Worm (Caenorhabditis elegans) whole organism, midembryonic: ENCODE data around the gene nas-14.

Experiments used
- T22C8.4 ChIP-seq: fragments of 200-800 bp; sonication (Bioruptor generic); IDR thresholded peaks from 2 replicates; pipeline ENCODE4 v1.3.6; 2022; ENCODE audit warnings: missing genetic modification characterization, missing compliant biosample characterization
- cog-1 ChIP-seq: sonication (generic microtip); optimal IDR thresholded peaks from 2 replicates; lab custom pipeline; 2016; ENCODE audit warnings: missing genetic modification characterization, missing compliant biosample characterization
- flt-1 ChIP-seq: fragments of 200-800 bp; sonication (Bioruptor generic); IDR thresholded peaks from 2 replicates; pipeline ENCODE4 v1.3.6; 2022; ENCODE audit warnings: missing genetic modification characterization, missing compliant biosample characterization
- klf-2 ChIP-seq: fragments of 200-800 bp; sonication (Bioruptor generic); conservative IDR thresholded peaks from 2 replicates; pipeline ENCODE4 v1.3.6; 2022; ENCODE audit warnings: missing genetic modification reagents, missing genetic modification characterization, missing compliant biosample characterization
- med-1 ChIP-seq: sonication (generic microtip); optimal IDR thresholded peaks from 2 replicates; lab custom pipeline; 2017; ENCODE audit warnings: missing genetic modification characterization, mild to moderate bottlenecking, missing compliant biosample characterization, antibody characterized with exemption, missing genetic modification reagents; ENCODE audit not compliant: insufficient read depth
- ref-1 ChIP-seq: fragments of 200-800 bp; sonication (Bioruptor generic); conservative IDR thresholded peaks from 2 replicates; pipeline ENCODE4 v1.3.6; 2022; ENCODE audit warnings: missing genetic modification reagents, missing genetic modification characterization, missing compliant biosample characterization
- tab-1 ChIP-seq: fragments of 200-800 bp; sonication (Bioruptor generic); IDR thresholded peaks from 2 replicates; pipeline ENCODE4 v1.3.6; 2022; ENCODE audit warnings: missing genetic modification characterization, missing compliant biosample characterization
- ztf-23 ChIP-seq: fragments of 200-800 bp; sonication (Bioruptor generic); IDR thresholded peaks from 2 replicates; pipeline ENCODE4 v1.3.6; 2022; ENCODE audit warnings: missing genetic modification reagents, missing genetic modification characterization, missing compliant biosample characterization
- ztf-29 ChIP-seq: fragments of 200-800 bp; sonication (Bioruptor generic); IDR thresholded peaks from 2 replicates; pipeline ENCODE4 v1.3.6; 2022; ENCODE audit warnings: missing genetic modification reagents, missing genetic modification characterization, missing compliant biosample characterization

DNA sequence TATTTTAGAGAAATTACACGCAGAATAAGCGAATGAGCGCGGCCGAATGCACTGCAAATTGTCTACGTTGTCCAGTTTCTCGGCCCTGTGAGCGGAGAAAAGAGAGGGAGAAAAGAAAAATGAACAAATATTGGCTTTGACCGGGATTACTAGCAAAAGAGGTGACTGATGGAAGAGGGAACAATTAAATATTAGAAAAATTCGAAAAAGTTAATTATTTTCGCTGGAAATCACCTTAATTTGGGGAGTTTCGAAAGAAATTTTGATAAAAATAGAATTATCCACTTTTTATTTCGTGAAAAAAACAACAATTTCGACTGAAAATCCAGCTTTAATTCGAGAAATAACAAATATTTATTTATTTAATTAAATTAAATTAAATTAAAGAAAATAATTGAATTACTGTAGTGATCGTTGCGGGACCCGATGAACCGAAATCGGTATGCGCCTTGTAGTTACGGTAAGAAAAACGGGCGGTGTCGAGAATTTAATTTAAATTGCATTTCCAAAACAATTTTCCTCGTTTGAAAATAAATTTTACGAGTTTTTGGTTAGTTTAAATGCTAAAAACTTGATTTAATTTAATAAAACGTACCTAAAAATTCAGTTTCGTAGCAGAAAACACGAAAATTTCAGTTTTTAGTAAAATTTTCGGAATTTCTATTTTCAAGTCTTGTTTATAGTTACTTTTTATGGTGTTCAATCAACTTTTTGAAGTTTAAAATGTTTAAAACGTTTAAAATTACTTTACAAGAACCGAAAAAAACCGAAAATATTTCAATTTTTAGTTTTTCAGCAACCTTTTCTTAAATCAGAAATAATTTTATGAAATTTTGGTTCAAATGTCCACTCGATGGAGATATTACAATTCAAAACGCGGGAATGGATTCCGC lies 15.7 kb upstream of the nas-14 start, which contains the start of the genes crld-1 and msh-5:
- TF ChIP-seq ztf-29 (GFP tag; lab: Robert Waterston, UW) (no peak), flt-1 (GFP tag; lab: Robert Waterston, UW) (no peak), cog-1 (tag; lab: Kevin White, UChicago) (no peak), tab-1 (GFP tag; lab: Robert Waterston, UW) (no peak), T22C8.4 (GFP tag; lab: Robert Waterston, UW) (no peak), ztf-23 (no peak), klf-2 (GFP tag; lab: Robert Waterston, UW) (no peak), med-1 (GFP tag; lab: Kevin White, UChicago) (no peak), ref-1 (GFP tag; lab: Robert Waterston, UW) (no peak)
